Fruit fly (Drosophila melanogaster) whole organism, embryonic: ENCODE data around the gene dpr18.

Source experiments
- Bteb2 ChIP-seq: fragments of 200-800 bp; sonication (Bioruptor generic); optimal IDR thresholded peaks from 2 replicates; lab custom pipeline; 2016; ENCODE audit warnings: missing biosample characterization, missing genetic modification characterization
- CG11695 ChIP-seq: fragments of 200-800 bp; sonication (Bioruptor generic); IDR thresholded peaks from 3 replicates; pipeline ENCODE4 v1.3.6; 2022; ENCODE audit warnings: missing biosample characterization, missing genetic modification characterization
- CG17186 ChIP-seq: fragments of 200-800 bp; sonication (Bioruptor generic); optimal IDR thresholded peaks from 3 replicates; lab custom pipeline; 2017; ENCODE audit warnings: missing biosample characterization, missing genetic modification reagents, missing genetic modification characterization
- CG17328 ChIP-seq: fragments of 200-800 bp; sonication (Bioruptor generic); IDR thresholded peaks from 2 replicates; pipeline ENCODE4 v1.3.6; 2022; ENCODE audit warnings: missing biosample characterization, missing genetic modification characterization
- CG17568 ChIP-seq: fragments of 200-800 bp; sonication (Bioruptor generic); optimal IDR thresholded peaks from 2 replicates; lab custom pipeline; 2018; ENCODE audit warnings: missing biosample characterization, mild to moderate bottlenecking, missing genetic modification characterization, moderate library complexity
- CG1792 ChIP-seq: fragments of 200-800 bp; sonication (Bioruptor generic); optimal IDR thresholded peaks from 2 replicates; lab custom pipeline; 2016; ENCODE audit warnings: missing biosample characterization, missing genetic modification characterization
- CG2199 ChIP-seq: fragments of 200-800 bp; sonication (Bioruptor generic); IDR thresholded peaks from 3 replicates; pipeline ENCODE4 v1.3.6; 2022; ENCODE audit warnings: missing biosample characterization, missing genetic modification characterization
- CG4360 ChIP-seq: fragments of 200-800 bp; sonication (Bioruptor generic); IDR thresholded peaks from 2 replicates; pipeline ENCODE4 v1.3.6; 2022; ENCODE audit warnings: missing biosample characterization, missing genetic modification characterization
- CG7963 ChIP-seq: fragments of 200-800 bp; sonication (Bioruptor generic); IDR thresholded peaks from 3 replicates; pipeline ENCODE4 v1.3.6; 2022; ENCODE audit warnings: missing biosample characterization, missing genetic modification characterization; ENCODE audit not compliant: partially characterized antibody
- CG8478 ChIP-seq: fragments of >200 bp; optimal IDR thresholded peaks from 2 replicates; lab custom pipeline; 2018
- CG9437 ChIP-seq: fragments of 200-800 bp; sonication (Bioruptor generic); optimal IDR thresholded peaks from 2 replicates; lab custom pipeline; 2018; ENCODE audit warnings: missing biosample characterization, mild to moderate bottlenecking, missing genetic modification characterization
- Eip74EF ChIP-seq, 2 experiments: fragments of 200-800 bp in 1 of 2; fragments of >200 bp in 1 of 2; sonication (Bioruptor generic) in 1 of 2; optimal IDR thresholded peaks; 2 replicates each; lab custom pipeline; 2017 to 2019; ENCODE audit warnings: missing biosample characterization in 2 of 2, missing genetic modification characterization in 2 of 2, mild to moderate bottlenecking in 1 of 2, moderate library complexity in 1 of 2
- Fer3 ChIP-seq: fragments of 200-800 bp; sonication (Bioruptor generic); optimal IDR thresholded peaks from 2 replicates; lab custom pipeline; 2018; ENCODE audit warnings: missing biosample characterization, mild to moderate bottlenecking, missing genetic modification characterization, moderate library complexity
- HLH4C ChIP-seq: fragments of 200-800 bp; sonication (Bioruptor generic); IDR thresholded peaks from 3 replicates; pipeline ENCODE4 v1.3.6; 2022; ENCODE audit warnings: missing biosample characterization, missing genetic modification characterization; ENCODE audit not compliant: partially characterized antibody
- Hey ChIP-seq: fragments of 200-800 bp; sonication (Bioruptor generic); optimal IDR thresholded peaks from 3 replicates; lab custom pipeline; 2018; ENCODE audit warnings: missing biosample characterization, mild to moderate bottlenecking, missing genetic modification characterization
- Hmr ChIP-seq: fragments of 200-800 bp; sonication (Bioruptor generic); optimal IDR thresholded peaks from 3 replicates; lab custom pipeline; 2017; ENCODE audit warnings: mild to moderate bottlenecking, missing biosample characterization, missing genetic modification reagents, missing genetic modification characterization
- Hr3 ChIP-seq: fragments of 200-800 bp; sonication (Bioruptor generic); optimal IDR thresholded peaks from 3 replicates; lab custom pipeline; 2016; ENCODE audit warnings: missing biosample characterization, missing genetic modification characterization
- Jarid2 ChIP-seq: fragments of 200-800 bp; sonication (Bioruptor generic); optimal IDR thresholded peaks from 3 replicates; lab custom pipeline; 2017; ENCODE audit warnings: mild to moderate bottlenecking, missing biosample characterization, missing genetic modification reagents, missing genetic modification characterization
- Mad ChIP-seq: fragments of 200-800 bp; sonication (Bioruptor generic); optimal IDR thresholded peaks from 2 replicates; lab custom pipeline; 2016; ENCODE audit warnings: missing biosample characterization, missing genetic modification characterization
- Rfx ChIP-seq: fragments of 200-800 bp; sonication (Bioruptor generic); IDR thresholded peaks from 2 replicates; pipeline ENCODE4 v1.3.6; 2022; ENCODE audit warnings: missing biosample characterization, missing genetic modification characterization
- Sox102F ChIP-seq: fragments of 200-800 bp; sonication (Bioruptor generic); optimal IDR thresholded peaks from 2 replicates; lab custom pipeline; 2018; ENCODE audit warnings: missing biosample characterization, mild to moderate bottlenecking, missing genetic modification characterization, moderate library complexity
- Stat92E ChIP-seq, 3 experiments: fragments of >200 bp in 2 of 3; fragments of 200-800 bp in 1 of 3; sonication (Bioruptor generic) in 1 of 3; optimal IDR thresholded peaks; 2 replicates each; lab custom pipeline; 2017 to 2019; ENCODE audit warnings: missing biosample characterization in 3 of 3, missing genetic modification characterization in 3 of 3, mild to moderate bottlenecking in 1 of 3, moderate library complexity in 1 of 3
- YL-1 ChIP-seq: fragments of 200-800 bp; sonication (Bioruptor generic); optimal IDR thresholded peaks from 3 replicates; lab custom pipeline; 2017; ENCODE audit warnings: missing biosample characterization, mild to moderate bottlenecking, missing genetic modification characterization
- ase ChIP-seq: fragments of 200-800 bp; sonication (Bioruptor generic); IDR thresholded peaks from 3 replicates; pipeline ENCODE4 v1.3.6; 2022; ENCODE audit warnings: missing biosample characterization, missing genetic modification characterization
- bowl ChIP-seq: fragments of 200-800 bp; sonication (Bioruptor generic); IDR thresholded peaks from 2 replicates; pipeline ENCODE4 v1.3.6; 2022; ENCODE audit warnings: missing biosample characterization, missing genetic modification characterization
- caup ChIP-seq: fragments of 200-800 bp; sonication (Bioruptor generic); optimal IDR thresholded peaks from 3 replicates; lab custom pipeline; 2017; ENCODE audit warnings: missing biosample characterization, mild to moderate bottlenecking, missing genetic modification characterization, moderate library complexity; ENCODE audit not compliant: severe bottlenecking
- cg ChIP-seq: fragments of 200-800 bp; sonication (Bioruptor generic); optimal IDR thresholded peaks from 3 replicates; lab custom pipeline; 2019; ENCODE audit warnings: missing biosample characterization, mild to moderate bottlenecking, missing genetic modification characterization, moderate library complexity
- crol ChIP-seq: fragments of 200-800 bp; sonication (Bioruptor generic); IDR thresholded peaks from 2 replicates; pipeline ENCODE4 v1.3.6; 2022; ENCODE audit warnings: missing biosample characterization, missing genetic modification characterization
- esg ChIP-seq: fragments of 200-800 bp; sonication (Bioruptor generic); conservative IDR thresholded peaks from 2 replicates; pipeline ENCODE4 v1.3.6; 2022; ENCODE audit warnings: missing biosample characterization, missing genetic modification characterization
- insv ChIP-seq, 2 experiments: fragments of 200-800 bp; sonication (Bioruptor generic); optimal IDR thresholded peaks; 3 replicates each; lab custom pipeline; 2016 to 2018; ENCODE audit warnings: missing biosample characterization in 2 of 2, missing genetic modification characterization in 2 of 2
- kah ChIP-seq: fragments of 200-800 bp; sonication (Bioruptor generic); optimal IDR thresholded peaks from 2 replicates; lab custom pipeline; 2018; ENCODE audit warnings: missing biosample characterization, mild to moderate bottlenecking, missing genetic modification characterization
- lola ChIP-seq, 3 experiments: fragments of >200 bp in 2 of 3; fragments of 200-800 bp in 1 of 3; sonication (Bioruptor generic) in 1 of 3; optimal IDR thresholded peaks; 2 replicates each; lab custom pipeline; 2017 to 2019; ENCODE audit warnings: missing biosample characterization in 3 of 3, missing genetic modification characterization in 3 of 3, mild to moderate bottlenecking in 1 of 3, moderate library complexity in 1 of 3
- maf-S ChIP-seq: fragments of 200-800 bp; sonication (Bioruptor generic); optimal IDR thresholded peaks from 2 replicates; lab custom pipeline; 2016; ENCODE audit warnings: missing biosample characterization, missing genetic modification characterization
- nom ChIP-seq: fragments of 200-800 bp; sonication (Bioruptor generic); optimal IDR thresholded peaks from 2 replicates; lab custom pipeline; 2017; ENCODE audit warnings: missing biosample characterization, missing genetic modification characterization, mild to moderate bottlenecking, moderate library complexity, missing genetic modification reagents
- pzg ChIP-seq: fragments of 200-800 bp; sonication (Bioruptor generic); optimal IDR thresholded peaks from 3 replicates; lab custom pipeline; 2018; ENCODE audit warnings: missing biosample characterization, mild to moderate bottlenecking, missing genetic modification characterization, moderate library complexity
- repo ChIP-seq: fragments of 200-800 bp; sonication (Bioruptor generic); optimal IDR thresholded peaks from 2 replicates; lab custom pipeline; 2016; ENCODE audit warnings: missing biosample characterization, missing genetic modification characterization
- rib ChIP-seq: fragments of 200-800 bp; sonication (Bioruptor generic); IDR thresholded peaks from 2 replicates; pipeline ENCODE4 v1.3.6; 2022; ENCODE audit warnings: missing biosample characterization, missing genetic modification characterization
- sens-2 ChIP-seq: fragments of 200-800 bp; sonication (Bioruptor generic); IDR thresholded peaks from 2 replicates; pipeline ENCODE4 v1.3.6; 2022; ENCODE audit warnings: missing biosample characterization, missing genetic modification characterization
- sna ChIP-seq: fragments of 200-800 bp; sonication (Bioruptor generic); IDR thresholded peaks from 2 replicates; pipeline ENCODE4 v1.3.6; 2022; ENCODE audit warnings: missing biosample characterization, missing genetic modification characterization; ENCODE audit not compliant: partially characterized antibody
- tgo ChIP-seq: fragments of 200-800 bp; sonication (Bioruptor generic); IDR thresholded peaks from 3 replicates; pipeline ENCODE4 v1.3.6; 2022; ENCODE audit warnings: missing biosample characterization, missing genetic modification characterization
- trh ChIP-seq: fragments of 200-800 bp; sonication (Bioruptor generic); optimal IDR thresholded peaks from 2 replicates; lab custom pipeline; 2016; ENCODE audit warnings: missing biosample characterization, missing genetic modification characterization
- tup ChIP-seq: fragments of 200-800 bp; sonication (Bioruptor generic); optimal IDR thresholded peaks from 2 replicates; lab custom pipeline; 2016; ENCODE audit warnings: missing biosample characterization, mild to moderate bottlenecking, missing genetic modification characterization, moderate library complexity
- tx ChIP-seq: fragments of 200-800 bp; sonication (Bioruptor generic); optimal IDR thresholded peaks from 2 replicates; lab custom pipeline; 2016; ENCODE audit warnings: missing biosample characterization, missing genetic modification characterization
- unc-4 ChIP-seq: fragments of 200-800 bp; sonication (Bioruptor generic); IDR thresholded peaks from 2 replicates; pipeline ENCODE4 v1.3.6; 2022; ENCODE audit warnings: missing biosample characterization, missing genetic modification characterization; ENCODE audit not compliant: partially characterized antibody
- vnd ChIP-seq: fragments of 200-800 bp; sonication (Bioruptor generic); IDR thresholded peaks from 3 replicates; pipeline ENCODE4 v1.3.6; 2022; ENCODE audit warnings: missing biosample characterization, missing genetic modification characterization; ENCODE audit not compliant: partially characterized antibody

The dpr18 gene

dm6 chrX:16104056-16104737 is 40.7 kb downstream of the dpr18 start:
- TF ChIP-seq crol (GFP tag; lab: Robert Waterston, UW) = peak; percentile 56
- peak; percentile 43; the same call in 1 of the 3 replicates for TF ChIP-seq CG2199 (GFP tag; lab: Robert Waterston, UW)
- no peak for TF ChIP-seq Fer3 (tag; lab: Kevin White, UChicago)
- TF ChIP-seq insv (GFP tag; optimal IDR thresholded peaks at IDR 0.05; lab: Kevin White, UChicago) = peak in 1 of 2 experiments; percentile 88
- peak; percentile 83 for TF ChIP-seq cg (GFP tag; lab: Kevin White, UChicago)
- no peak for TF ChIP-seq CG7963 (GFP tag; lab: Robert Waterston, UW)
- TF ChIP-seq tx (GFP tag; lab: Kevin White, UChicago) = no peak
- peak; percentile 56 for TF ChIP-seq kah (GFP tag; lab: Kevin White, UChicago)
- TF ChIP-seq lola (GFP tag; optimal IDR thresholded peaks at IDR 0.05; lab: Kevin White, UChicago) = peak in 1 of 3 experiments; percentile 19
- peak in 1 of 3 experiments; percentile 72 for TF ChIP-seq Stat92E (GFP tag; optimal IDR thresholded peaks at IDR 0.05; lab: Kevin White, UChicago)
- TF ChIP-seq CG4360 (GFP tag; lab: Robert Waterston, UW) = peak; percentile 87

dm6 chrX:16104738-16105426 is 41.3 kb downstream of the dpr18 start, which contains the start of the genes CG42353 and CG42354:
Gene CG42353 (minus strand): TSS chrX:16104946.
Gene CG42354 (minus strand): TSS chrX:16104946.
- TF ChIP-seq rib (GFP tag; lab: Robert Waterston, UW) (peak; percentile 79), Jarid2 (peak; percentile 94), pzg (peak; percentile 27), nom (GFP tag; lab: Kevin White, UChicago) (peak; percentile 91), Hey (peak; percentile 79), CG9437 (GFP tag; lab: Kevin White, UChicago) (peak; percentile 90), Rfx (peak; percentile 93), CG17328 (GFP tag; lab: Robert Waterston, UW) (peak; percentile 93), tup (GFP tag; lab: Kevin White, UChicago) (peak; percentile 92), Eip74EF (GFP tag; optimal IDR thresholded peaks at IDR 0.05; lab: Kevin White, UChicago) (peak in 1 of 2 experiments; percentile 96), trh (GFP tag; lab: Kevin White, UChicago) (peak; percentile 87), Mad (GFP tag; lab: Kevin White, UChicago) (peak; percentile 94), CG8478 (no peak), tgo (peak; percentile 94), vnd (GFP tag; lab: Robert Waterston, UW) (0 out of 3 replicates have a peak, but pooled peaks have one; percentile 42), CG1792 (peak; percentile 86), sna (GFP tag; lab: Robert Waterston, UW) (no peak), esg (GFP tag; lab: Robert Waterston, UW) (peak; percentile 94), bowl (peak; percentile 73; the same call in 1 of the 2 replicates), repo (GFP tag; lab: Kevin White, UChicago) (peak; percentile 86), YL-1 (GFP tag; lab: Kevin White, UChicago) (peak; percentile 54), CG17186 (GFP tag; lab: Kevin White, UChicago) (peak; percentile 79), crol (GFP tag; lab: Robert Waterston, UW) (peak; percentile 41; the same call in 1 of the 2 replicates), maf-S (GFP tag; lab: Kevin White, UChicago) (peak; percentile 92), Sox102F (peak; percentile 96), sens-2 (GFP tag; lab: Robert Waterston, UW) (peak; percentile 89), Hr3 (peak; percentile 96), Hmr (peak; percentile 97), ase (peak; percentile 88), Bteb2 (GFP tag; lab: Kevin White, UChicago) (peak; percentile 94), CG17568 (GFP tag; lab: Kevin White, UChicago) (peak; percentile 92), unc-4 (GFP tag; lab: Robert Waterston, UW) (no peak), HLH4C (GFP tag; lab: Robert Waterston, UW) (no peak), CG11695 (GFP tag; lab: Robert Waterston, UW) (peak; percentile 96), caup (GFP tag; lab: Kevin White, UChicago) (peak; percentile 95)
